In the genomic region with DNA sequence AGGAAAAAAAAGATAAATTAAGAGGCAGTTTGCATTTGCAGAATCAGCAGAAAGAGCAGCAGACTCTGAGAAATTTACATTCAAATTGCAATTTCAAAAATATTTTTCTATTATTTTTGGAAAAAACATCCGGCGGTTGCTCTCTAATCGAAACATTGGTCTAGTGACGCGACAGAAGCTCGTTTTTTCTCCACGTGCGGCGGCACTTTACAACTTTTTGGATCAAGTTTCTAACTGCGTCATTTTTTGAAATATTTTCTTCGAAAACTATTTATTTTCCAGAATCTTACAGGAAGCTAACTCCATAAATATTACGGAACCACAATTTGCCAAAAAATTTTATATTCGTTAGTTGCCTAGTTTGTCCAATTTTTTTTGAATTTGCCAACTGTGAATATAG, we compare ENCODE assay signal across 2 worm cellular contexts.
TF ChIP-seq lines count a peak whose summit lies in the region.

No protein-coding gene starts in this region.

TF ChIP-seq in whole organism, L1 larva, 84 proteins besides CTCF, POLR2A, EP300 and RAD21:
- TF ChIP-seq ces-1 (GFP tag; optimal IDR thresholded peaks at IDR 0.05; lab: Kevin White, UChicago), result no peak
- no peak for TF ChIP-seq sptf-1 (tag; optimal IDR thresholded peaks at IDR 0.05; lab: Kevin White, UChicago)
- TF ChIP-seq xbp-1 (tag; optimal IDR thresholded peaks at IDR 0.05; lab: Kevin White, UChicago), result no peak
- TF ChIP-seq nhr-71 (tag; optimal IDR thresholded peaks at IDR 0.05; lab: Kevin White, UChicago), result peak; percentile 15
- no peak for TF ChIP-seq efl-1 (optimal IDR thresholded peaks at IDR 0.05; lab: Kevin White, UChicago)
- TF ChIP-seq efl-1 (GFP tag; optimal IDR thresholded peaks at IDR 0.05 in 1 of 2; lab: Kevin White, UChicago), result peak in 1 of 2 experiments; percentile 53
- TF ChIP-seq F16B12.6 (tag; optimal IDR thresholded peaks at IDR 0.05; lab: Kevin White, UChicago), result no peak
- no peak for TF ChIP-seq fkh-8 (tag; optimal IDR thresholded peaks at IDR 0.05; lab: Kevin White, UChicago)

TF ChIP-seq in whole organism, L4 larva, 104 proteins besides CTCF, POLR2A, EP300 and RAD21:
- TF ChIP-seq unc-130 (GFP tag; optimal IDR thresholded peaks at IDR 0.05; lab: Kevin White, UChicago) (no peak), dpl-1 (GFP tag; optimal IDR thresholded peaks at IDR 0.05; lab: Kevin White, UChicago) (no peak), Y105C5A.15 (GFP tag; IDR thresholded peaks at IDR 0.05; lab: Robert Waterston, UW) (no peak), jun-1 (tag; optimal IDR thresholded peaks at IDR 0.05; lab: Kevin White, UChicago) (no peak), F49E8.2 (tag; optimal IDR thresholded peaks at IDR 0.05; lab: Kevin White, UChicago; ENCODE audit: borderline replicate concordance) (no peak), cey-2 (tag; optimal IDR thresholded peaks at IDR 0.05; lab: Kevin White, UChicago; ENCODE audit: borderline replicate concordance, insufficient read depth) (no peak), aha-1 (tag; lab: Kevin White, UChicago) (peak; percentile 94), hif-1 (tag; optimal IDR thresholded peaks at IDR 0.05; lab: Kevin White, UChicago) (no peak)
